Worm (Caenorhabditis elegans): ENCODE data around the gene srj-33.
A peak's percentile ranks its signal among the peaks of the same experiment; 100 is the strongest.

The srj-33 gene

DNA sequence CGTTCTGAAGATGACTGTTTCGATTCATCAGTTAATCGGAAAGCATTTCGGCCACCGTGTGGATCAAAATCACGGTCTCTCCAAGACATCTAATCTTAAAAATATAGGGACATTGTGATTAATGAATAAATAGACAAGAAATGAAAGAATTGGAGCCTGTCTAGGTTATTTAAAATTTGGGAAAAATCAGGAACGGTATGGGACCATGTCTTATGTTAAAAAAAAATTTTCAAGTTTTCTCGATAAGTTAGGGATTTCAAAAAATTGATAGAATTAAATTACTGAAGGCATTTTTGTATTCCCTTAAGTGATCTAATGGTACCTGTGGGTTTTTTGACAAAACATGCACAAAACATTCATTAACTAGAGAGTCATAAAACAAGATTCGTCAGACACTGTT lies 38.8 kb upstream of the srj-33 start, which contains the start of gene unc-41:
TSS of gene unc-41 (minus strand) at position 101 of the 400 bp plus-strand sequence.
- TF ChIP-seq tab-1 (GFP tag; IDR thresholded peaks at IDR 0.05) (no peak), flt-1 (GFP tag; IDR thresholded peaks at IDR 0.05) (no peak), med-1 (GFP tag; optimal IDR thresholded peaks at IDR 0.05; ENCODE audit: insufficient read depth) (no peak), ref-1 (GFP tag; conservative IDR thresholded peaks at IDR 0.05) (no peak), ztf-29 (GFP tag; IDR thresholded peaks at IDR 0.05) (no peak), cog-1 (tag; optimal IDR thresholded peaks at IDR 0.05) (no peak)

DNA sequence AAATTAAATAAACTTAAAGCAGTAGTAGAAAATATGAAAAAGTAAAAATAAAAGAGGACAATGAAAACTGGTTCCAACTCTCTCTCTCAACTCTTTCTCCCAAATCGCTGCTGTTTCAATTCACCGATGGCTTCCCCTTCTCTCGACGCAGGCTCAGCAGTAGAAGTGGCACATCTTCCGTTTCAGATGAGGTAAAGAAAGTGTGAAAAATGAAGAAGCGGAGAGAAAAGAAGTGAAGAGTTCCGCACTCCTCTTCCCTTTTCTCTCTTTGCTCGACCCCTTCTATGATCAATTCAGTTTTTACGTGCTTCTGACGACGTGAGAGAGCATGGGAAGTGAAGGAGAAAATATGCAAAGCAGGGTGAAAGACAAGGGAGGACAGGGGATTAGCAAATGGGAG lies 36.9 kb upstream of the srj-33 start:
- no peak for TF ChIP-seq tab-1 (GFP tag; IDR thresholded peaks at IDR 0.05)
- no peak for TF ChIP-seq klf-2 (GFP tag; conservative IDR thresholded peaks at IDR 0.05)
- no peak for TF ChIP-seq cog-1 (tag; optimal IDR thresholded peaks at IDR 0.05)
- TF ChIP-seq ztf-23 (GFP tag; IDR thresholded peaks at IDR 0.05): no peak
- TF ChIP-seq ztf-29 (GFP tag; IDR thresholded peaks at IDR 0.05): no peak
- TF ChIP-seq T22C8.4 (GFP tag; IDR thresholded peaks at IDR 0.05): no peak
- no peak for TF ChIP-seq ref-1 (GFP tag; conservative IDR thresholded peaks at IDR 0.05)
- TF ChIP-seq flt-1 (GFP tag; IDR thresholded peaks at IDR 0.05): no peak
- TF ChIP-seq med-1 (GFP tag; optimal IDR thresholded peaks at IDR 0.05; ENCODE audit: insufficient read depth): no peak

DNA sequence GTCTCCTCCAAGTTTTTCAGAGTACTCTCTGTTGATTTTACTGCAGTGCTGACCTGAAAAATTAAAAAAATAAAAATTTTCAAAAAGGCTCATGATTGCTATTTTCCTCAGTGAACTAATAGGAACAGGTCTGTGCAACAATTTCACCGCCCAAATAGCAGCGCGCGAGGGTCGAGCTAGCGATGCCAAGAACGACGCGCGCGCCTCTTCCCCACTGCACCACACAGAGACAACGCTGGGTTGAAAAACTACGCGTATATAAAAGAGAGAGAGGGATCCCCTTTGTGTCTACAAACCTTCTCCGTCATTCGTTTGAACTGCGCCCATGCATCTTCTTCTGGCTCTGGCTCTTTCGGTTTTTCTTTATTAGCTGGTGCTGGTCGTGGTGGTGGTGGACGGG lies 32.8 kb upstream of the srj-33 start:
- TF ChIP-seq cog-1 (tag; optimal IDR thresholded peaks at IDR 0.05) (peak; percentile 85), med-1 (GFP tag; optimal IDR thresholded peaks at IDR 0.05; ENCODE audit: insufficient read depth) (peak; percentile 70), ztf-23 (GFP tag; IDR thresholded peaks at IDR 0.05) (peak; percentile 97), T22C8.4 (GFP tag; IDR thresholded peaks at IDR 0.05) (peak; percentile 92), flt-1 (GFP tag; IDR thresholded peaks at IDR 0.05) (peak; percentile 97), ztf-29 (GFP tag; IDR thresholded peaks at IDR 0.05) (peak; percentile 88), ref-1 (GFP tag; conservative IDR thresholded peaks at IDR 0.05) (peak; percentile 87), tab-1 (GFP tag; IDR thresholded peaks at IDR 0.05) (peak; percentile 96), klf-2 (GFP tag; conservative IDR thresholded peaks at IDR 0.05) (peak; percentile 95)

DNA sequence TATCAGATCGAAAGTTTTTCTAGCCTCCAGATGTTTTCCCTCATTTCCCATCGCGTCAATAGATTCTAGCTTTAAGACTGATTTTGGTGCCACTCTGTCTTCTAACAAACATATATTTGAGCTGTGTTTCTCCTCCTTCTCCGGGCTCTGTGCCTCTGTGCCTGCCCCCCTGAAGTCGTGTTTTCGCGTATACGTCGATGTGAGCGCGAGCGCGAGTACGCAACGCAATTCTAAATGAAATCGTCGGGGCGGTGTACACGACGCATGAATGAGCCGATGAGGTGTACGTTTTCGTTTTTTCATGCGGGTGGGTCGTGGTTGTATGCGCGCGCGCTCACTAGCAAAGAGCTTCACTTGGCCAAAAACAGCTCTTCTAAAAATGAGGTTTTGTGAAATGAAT lies 28.6 kb upstream of the srj-33 start:
- TF ChIP-seq flt-1 (GFP tag; IDR thresholded peaks at IDR 0.05): no peak
- TF ChIP-seq klf-2 (GFP tag; conservative IDR thresholded peaks at IDR 0.05): no peak
- no peak for TF ChIP-seq ztf-29 (GFP tag; IDR thresholded peaks at IDR 0.05)
- no peak for TF ChIP-seq tab-1 (GFP tag; IDR thresholded peaks at IDR 0.05)
- no peak for TF ChIP-seq cog-1 (tag; optimal IDR thresholded peaks at IDR 0.05)
- no peak for TF ChIP-seq T22C8.4 (GFP tag; IDR thresholded peaks at IDR 0.05)
- no peak for TF ChIP-seq ref-1 (GFP tag; conservative IDR thresholded peaks at IDR 0.05)
- no peak for TF ChIP-seq ztf-23 (GFP tag; IDR thresholded peaks at IDR 0.05)
- TF ChIP-seq med-1 (GFP tag; optimal IDR thresholded peaks at IDR 0.05; ENCODE audit: insufficient read depth): no peak

DNA sequence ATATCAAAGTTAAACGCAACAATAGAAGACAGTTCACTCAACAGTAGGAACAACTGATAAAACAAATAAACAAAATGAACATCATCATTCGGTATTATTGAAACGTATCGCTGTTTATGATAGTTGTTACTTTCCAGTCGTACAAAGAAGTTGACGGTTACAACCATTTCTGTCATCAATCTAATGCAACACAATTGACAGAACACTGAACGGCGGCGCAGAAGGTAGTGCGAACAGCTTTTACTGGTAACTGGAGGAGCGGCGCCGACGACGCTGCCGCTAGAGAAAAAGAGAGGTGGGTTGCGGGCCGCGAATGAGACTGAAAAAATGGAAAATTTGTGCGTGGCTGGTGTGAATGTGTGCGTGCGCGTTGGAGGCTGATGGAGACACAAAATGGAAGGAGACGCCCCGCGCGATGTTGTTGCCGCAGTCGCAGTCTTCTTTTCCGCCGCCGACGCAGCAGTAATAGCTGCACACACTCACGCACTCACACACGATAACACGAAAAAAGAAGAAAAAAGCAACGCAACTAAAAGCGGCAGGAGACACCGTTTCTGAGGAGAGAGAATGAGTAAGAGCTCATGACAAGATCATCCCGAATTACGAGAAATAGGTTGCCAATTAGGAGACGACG lies 26.9 kb upstream of the srj-33 start:
- no peak for TF ChIP-seq ztf-23 (GFP tag; IDR thresholded peaks at IDR 0.05)

DNA sequence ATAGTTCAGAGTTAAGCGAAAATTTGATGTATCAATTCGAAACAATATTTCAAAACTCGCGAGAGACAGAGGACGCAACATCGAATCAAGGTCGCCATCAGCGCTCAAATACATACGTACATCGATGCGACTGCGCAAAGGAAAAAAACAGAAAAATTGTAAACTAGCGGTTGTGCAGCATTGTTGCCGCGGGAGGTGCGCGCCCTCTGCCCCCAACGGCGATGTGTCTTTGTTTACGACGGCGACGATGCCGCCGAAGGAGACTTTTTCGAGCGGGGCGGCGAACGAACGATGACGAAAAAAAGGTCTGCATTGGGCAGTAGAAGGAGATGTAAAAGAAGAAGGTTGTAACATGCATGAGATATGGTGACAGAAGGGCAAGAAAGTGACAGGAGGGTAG lies 25.6 kb upstream of the srj-33 start:
- TF ChIP-seq ztf-29 (GFP tag; IDR thresholded peaks at IDR 0.05) (no peak), med-1 (GFP tag; optimal IDR thresholded peaks at IDR 0.05; ENCODE audit: insufficient read depth) (no peak), tab-1 (GFP tag; IDR thresholded peaks at IDR 0.05) (no peak), flt-1 (GFP tag; IDR thresholded peaks at IDR 0.05) (0 out of 2 replicates have a peak, but pooled peaks have one; percentile 9), cog-1 (tag; optimal IDR thresholded peaks at IDR 0.05) (no peak), klf-2 (GFP tag; conservative IDR thresholded peaks at IDR 0.05) (no peak), T22C8.4 (GFP tag; IDR thresholded peaks at IDR 0.05) (no peak)

DNA sequence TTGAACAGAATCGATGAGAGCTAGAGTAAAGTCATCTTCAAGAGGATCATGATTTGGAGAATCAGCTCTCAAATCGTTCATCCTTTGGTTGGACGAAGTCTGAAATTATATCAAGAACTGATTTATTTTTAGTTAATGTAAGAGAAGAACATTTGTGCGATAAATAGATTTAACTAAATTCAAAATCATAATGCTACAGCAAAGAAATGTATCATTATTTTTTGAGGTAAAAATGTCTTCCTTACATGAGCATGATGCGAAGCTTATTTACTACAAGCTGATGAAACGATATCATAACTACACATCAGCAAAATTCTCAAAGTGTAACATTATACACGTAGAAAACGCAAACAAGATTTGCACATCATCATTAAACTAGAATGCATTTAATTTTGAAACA lies 25.1 kb upstream of the srj-33 start, which contains the start of gene madf-4:
TSS of gene madf-4 (minus strand) at position 101 of the 400 bp plus-strand sequence.
- TF ChIP-seq med-1 (GFP tag; optimal IDR thresholded peaks at IDR 0.05; ENCODE audit: insufficient read depth): no peak
- TF ChIP-seq ref-1 (GFP tag; conservative IDR thresholded peaks at IDR 0.05): no peak
- no peak for TF ChIP-seq ztf-29 (GFP tag; IDR thresholded peaks at IDR 0.05)
- TF ChIP-seq T22C8.4 (GFP tag; IDR thresholded peaks at IDR 0.05): no peak
- TF ChIP-seq flt-1 (GFP tag; IDR thresholded peaks at IDR 0.05): no peak

DNA sequence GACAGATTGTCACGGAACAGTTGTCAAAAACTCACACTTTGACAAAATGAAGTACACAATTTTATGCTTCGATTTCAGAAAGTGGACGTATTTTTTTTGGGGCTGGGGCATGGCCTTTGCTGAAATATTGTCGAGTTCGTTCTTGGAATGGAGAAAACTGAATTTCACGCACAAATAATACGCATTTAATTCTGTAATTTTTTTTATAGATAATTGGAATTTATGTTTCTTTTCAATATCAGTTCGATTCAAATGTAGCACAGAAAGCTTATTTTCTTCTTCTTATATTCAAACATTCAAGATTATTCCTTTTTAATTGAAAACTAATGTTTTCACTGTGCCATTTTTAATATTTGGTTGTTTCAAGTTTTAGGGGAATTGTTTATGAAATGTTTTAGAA lies 23.0 kb upstream of the srj-33 start, which contains the start of gene T07C12.10:
TSS of gene T07C12.10 (minus strand) at position 101 of the 400 bp plus-strand sequence.
- TF ChIP-seq tab-1 (GFP tag; IDR thresholded peaks at IDR 0.05) (no peak), klf-2 (GFP tag; conservative IDR thresholded peaks at IDR 0.05) (no peak), ztf-23 (GFP tag; IDR thresholded peaks at IDR 0.05) (no peak)

DNA sequence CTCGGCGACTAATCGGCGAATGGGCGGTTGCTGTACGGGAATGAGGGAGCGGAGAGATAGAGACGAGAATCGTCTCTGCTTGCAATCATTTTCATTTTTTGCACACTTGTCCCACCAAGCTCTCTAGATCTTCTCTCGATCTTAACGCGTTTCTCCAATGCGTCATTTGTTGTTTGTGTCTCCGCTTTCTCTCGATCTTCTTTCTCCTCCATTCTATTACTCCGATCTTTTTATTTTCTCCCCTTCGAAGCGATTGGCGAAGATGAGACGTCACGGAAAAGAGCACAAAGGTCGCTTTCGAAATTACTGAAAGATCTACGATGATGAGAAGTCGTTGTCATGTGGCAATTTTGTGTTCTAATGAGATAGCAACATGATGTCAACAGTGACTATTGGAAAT lies 21.3 kb upstream of the srj-33 start:
- TF ChIP-seq med-1 (GFP tag; optimal IDR thresholded peaks at IDR 0.05; ENCODE audit: insufficient read depth) (no peak), flt-1 (GFP tag; IDR thresholded peaks at IDR 0.05) (no peak), tab-1 (GFP tag; IDR thresholded peaks at IDR 0.05) (no peak), cog-1 (tag; optimal IDR thresholded peaks at IDR 0.05) (no peak), ztf-29 (GFP tag; IDR thresholded peaks at IDR 0.05) (no peak), T22C8.4 (GFP tag; IDR thresholded peaks at IDR 0.05) (no peak), ref-1 (GFP tag; conservative IDR thresholded peaks at IDR 0.05) (no peak), klf-2 (GFP tag; conservative IDR thresholded peaks at IDR 0.05) (no peak), ztf-23 (GFP tag; IDR thresholded peaks at IDR 0.05) (no peak)

DNA sequence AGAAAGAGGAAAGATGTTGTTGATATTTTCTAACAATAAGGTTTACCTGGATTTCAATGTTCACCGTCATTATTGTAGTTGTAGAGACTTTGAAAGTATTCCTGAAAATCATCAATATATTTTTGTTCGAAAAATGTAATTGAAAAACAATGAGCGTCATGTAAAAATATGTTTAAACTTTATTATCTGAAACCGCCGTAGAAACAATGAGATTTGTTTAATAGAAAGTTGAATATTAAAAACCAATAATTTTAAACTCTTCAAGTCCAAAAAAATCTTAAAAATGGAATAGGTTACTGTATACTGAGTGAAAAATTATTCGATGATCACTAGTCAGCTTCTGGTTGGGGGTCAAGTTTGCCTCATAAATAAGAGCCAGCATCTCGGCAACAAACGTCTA lies 20.9 kb upstream of the srj-33 start, which contains the start of gene anmt-3:
TSS of gene anmt-3 (minus strand) at position 101 of the 400 bp plus-strand sequence.
- no peak for TF ChIP-seq ztf-23 (GFP tag; IDR thresholded peaks at IDR 0.05)
- TF ChIP-seq klf-2 (GFP tag; conservative IDR thresholded peaks at IDR 0.05): no peak
